Worm (Caenorhabditis elegans): ENCODE results near the gene osm-5.

DNA sequence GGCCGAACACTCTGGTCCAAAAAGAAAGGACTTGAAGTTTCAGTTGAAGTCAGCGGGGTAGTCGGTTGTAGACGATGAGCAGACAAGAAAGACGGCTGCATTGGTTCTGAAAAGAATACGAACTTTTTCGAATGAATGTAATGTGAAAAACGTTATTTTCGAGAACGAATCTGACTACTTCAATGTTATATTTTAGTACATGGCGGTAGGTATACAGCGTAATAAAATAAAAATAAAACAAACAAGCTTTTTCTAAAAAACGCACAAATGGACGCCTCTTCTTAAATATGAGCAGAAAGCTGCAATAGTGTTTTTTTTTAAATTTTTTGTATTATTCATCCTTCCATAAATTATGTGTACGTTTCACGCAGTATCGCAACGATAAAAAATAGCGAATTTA is 15.6 kb downstream of the osm-5 start, which contains the start of gene Y41G9A.17:
- TF ChIP-seq flt-1 (GFP tag; IDR thresholded peaks at IDR 0.05) (no peak), med-1 (GFP tag; optimal IDR thresholded peaks at IDR 0.05; ENCODE audit: insufficient read depth) (no peak), ztf-23 (GFP tag; IDR thresholded peaks at IDR 0.05) (no peak), ztf-29 (GFP tag; IDR thresholded peaks at IDR 0.05) (no peak), cog-1 (tag; optimal IDR thresholded peaks at IDR 0.05) (no peak), tab-1 (GFP tag; IDR thresholded peaks at IDR 0.05) (no peak), ref-1 (GFP tag; conservative IDR thresholded peaks at IDR 0.05) (no peak), klf-2 (GFP tag; conservative IDR thresholded peaks at IDR 0.05) (no peak)
